Fruit fly (Drosophila melanogaster) Kc167 (cell line): ENCODE data around the gene CG3349.

Experiments
- Myc ChIP-seq: fragments of >200 bp; optimal IDR thresholded peaks from 2 replicates; lab custom pipeline; 2017; ENCODE audit warnings: missing external identifiers
- Sin3A ChIP-seq: fragments of >200 bp; optimal IDR thresholded peaks from 2 replicates; lab custom pipeline; 2018; ENCODE audit warnings: missing external identifiers
- h ChIP-seq: fragments of >200 bp; optimal IDR thresholded peaks from 3 replicates; lab custom pipeline; 2018; ENCODE audit warnings: missing external identifiers
- insv ChIP-seq: fragments of >200 bp; optimal IDR thresholded peaks from 3 replicates; lab custom pipeline; 2018; ENCODE audit warnings: missing external identifiers
- psq ChIP-seq: fragments of >200 bp; optimal IDR thresholded peaks from 2 replicates; lab custom pipeline; 2017; ENCODE audit warnings: missing external identifiers
- ttk ChIP-seq: sonication (Bioruptor generic); optimal IDR thresholded peaks from 2 replicates; lab custom pipeline; 2017; ENCODE audit warnings: missing external identifiers

DNA sequence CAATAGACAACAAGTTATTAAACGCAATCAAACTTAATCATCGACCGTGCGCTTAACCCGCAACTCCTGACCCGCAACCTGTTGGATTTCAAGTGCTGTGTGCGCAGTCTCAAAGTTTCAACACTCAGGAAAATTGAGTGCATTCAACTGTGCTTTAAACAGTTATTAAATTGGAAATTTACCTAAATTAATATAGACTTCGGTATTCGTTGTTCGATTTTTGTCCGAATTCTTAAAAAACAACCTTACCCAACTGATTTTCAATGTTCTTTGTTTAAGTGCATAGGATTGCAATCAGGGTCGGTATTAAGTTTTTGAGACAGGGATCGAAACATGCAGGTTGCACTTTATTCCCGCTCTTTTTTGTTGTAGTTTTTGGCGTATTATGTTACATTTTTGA, 25.7 kb downstream of the CG3349 start:
- no peak for TF ChIP-seq insv (lab: Kevin White, UChicago)
- TF ChIP-seq psq: no peak
- no peak for TF ChIP-seq h
- TF ChIP-seq ttk (lab: Kevin White, UChicago): no peak
- no peak for TF ChIP-seq Sin3A (lab: Kevin White, UChicago)
- TF ChIP-seq Myc (lab: Kevin White, UChicago): no peak
